Fruit fly (Drosophila melanogaster) whole organism, embryonic: ENCODE results near the gene pont.

Experiments used
- ATbp ChIP-seq: fragments of 200-800 bp; sonication (Bioruptor generic); optimal IDR thresholded peaks from 2 replicates; lab custom pipeline; 2017; ENCODE audit warnings: missing biosample characterization, mild to moderate bottlenecking, missing genetic modification characterization, missing genetic modification reagents
- Ada2b ChIP-seq: fragments of 200-800 bp; sonication (Bioruptor generic); IDR thresholded peaks from 2 replicates; pipeline ENCODE4 v1.3.6; 2022; ENCODE audit warnings: missing biosample characterization, missing genetic modification characterization
- B-H1 ChIP-seq: fragments of 200-800 bp; sonication (Bioruptor generic); IDR thresholded peaks from 3 replicates; pipeline ENCODE4 v1.3.6; 2022; ENCODE audit warnings: missing biosample characterization, missing genetic modification characterization
- BEAF-32 ChIP-seq: fragments of 200-800 bp; sonication (Bioruptor generic); optimal IDR thresholded peaks from 3 replicates; lab custom pipeline; 2017; ENCODE audit warnings: missing biosample characterization, missing genetic modification characterization, mild to moderate bottlenecking, moderate library complexity, missing genetic modification reagents
- CG10274 ChIP-seq: fragments of 200-800 bp; sonication (Bioruptor generic); optimal IDR thresholded peaks from 3 replicates; lab custom pipeline; 2017; ENCODE audit warnings: missing biosample characterization, mild to moderate bottlenecking, missing genetic modification characterization
- CG12219 ChIP-seq: fragments of 200-800 bp; sonication (Bioruptor generic); optimal IDR thresholded peaks from 3 replicates; lab custom pipeline; 2018; ENCODE audit warnings: missing biosample characterization, mild to moderate bottlenecking, missing genetic modification characterization
- CG12391 ChIP-seq: fragments of 200-800 bp; sonication (Bioruptor generic); optimal IDR thresholded peaks from 3 replicates; lab custom pipeline; 2018; ENCODE audit warnings: missing biosample characterization, mild to moderate bottlenecking, missing genetic modification characterization, moderate library complexity
- CG12769 ChIP-seq: fragments of 200-800 bp; sonication (Bioruptor generic); optimal IDR thresholded peaks from 2 replicates; lab custom pipeline; 2019; ENCODE audit warnings: missing biosample characterization, mild to moderate bottlenecking, missing genetic modification characterization, moderate library complexity
- CG13624 ChIP-seq: fragments of 200-800 bp; sonication (Bioruptor generic); optimal IDR thresholded peaks from 2 replicates; lab custom pipeline; 2016; ENCODE audit warnings: missing biosample characterization, missing genetic modification characterization
- CG1602 ChIP-seq: fragments of 200-800 bp; sonication (Bioruptor generic); optimal IDR thresholded peaks from 3 replicates; lab custom pipeline; 2016; ENCODE audit warnings: missing biosample characterization, missing genetic modification characterization
- CG1647 ChIP-seq: fragments of 200-800 bp; sonication (Bioruptor generic); optimal IDR thresholded peaks from 3 replicates; lab custom pipeline; 2016; ENCODE audit warnings: missing biosample characterization, missing genetic modification characterization
- CG17186 ChIP-seq: fragments of 200-800 bp; sonication (Bioruptor generic); optimal IDR thresholded peaks from 3 replicates; lab custom pipeline; 2017; ENCODE audit warnings: missing biosample characterization, missing genetic modification reagents, missing genetic modification characterization
- CG17802 ChIP-seq: fragments of 200-800 bp; sonication (Bioruptor generic); optimal IDR thresholded peaks from 2 replicates; lab custom pipeline; 2018; ENCODE audit warnings: missing biosample characterization, mild to moderate bottlenecking, missing genetic modification characterization, moderate library complexity
- CG18262 ChIP-seq: fragments of 200-800 bp; optimal IDR thresholded peaks from 3 replicates; lab custom pipeline; 2019; ENCODE audit warnings: missing biosample characterization, mild to moderate bottlenecking, missing genetic modification characterization, moderate library complexity
- CG18599 ChIP-seq: fragments of 200-800 bp; sonication (Bioruptor generic); optimal IDR thresholded peaks from 3 replicates; lab custom pipeline; 2017; ENCODE audit warnings: missing biosample characterization, missing genetic modification characterization, mild to moderate bottlenecking, moderate library complexity, missing genetic modification reagents
- CG2129 ChIP-seq: fragments of 200-800 bp; sonication (Bioruptor generic); IDR thresholded peaks from 2 replicates; pipeline ENCODE4 v1.3.6; 2022; ENCODE audit warnings: missing biosample characterization, missing genetic modification characterization; ENCODE audit not compliant: partially characterized antibody
- CG2712 ChIP-seq: fragments of 200-800 bp; optimal IDR thresholded peaks from 3 replicates; lab custom pipeline; 2019; ENCODE audit warnings: missing biosample characterization, mild to moderate bottlenecking, missing genetic modification characterization, moderate library complexity
- CG31441 ChIP-seq: fragments of 200-800 bp; sonication (Bioruptor generic); IDR thresholded peaks from 2 replicates; pipeline ENCODE4 v1.3.6; 2022; ENCODE audit warnings: missing biosample characterization, missing genetic modification characterization
- CG3163 ChIP-seq: fragments of 200-800 bp; sonication (Bioruptor generic); optimal IDR thresholded peaks from 3 replicates; lab custom pipeline; 2016; ENCODE audit warnings: missing biosample characterization, missing genetic modification characterization
- CG32772 ChIP-seq: fragments of 200-800 bp; sonication (Bioruptor generic); IDR thresholded peaks from 2 replicates; pipeline ENCODE4 v1.3.6; 2022; ENCODE audit warnings: missing biosample characterization, missing genetic modification characterization
- CG6765 ChIP-seq: fragments of 200-800 bp; sonication (Bioruptor generic); optimal IDR thresholded peaks from 3 replicates; lab custom pipeline; 2017; ENCODE audit warnings: missing biosample characterization, mild to moderate bottlenecking, missing genetic modification characterization
- CG6791 ChIP-seq: fragments of 200-800 bp; sonication (Bioruptor generic); IDR thresholded peaks from 3 replicates; pipeline ENCODE4 v1.3.6; 2022; ENCODE audit warnings: missing biosample characterization, missing genetic modification characterization; ENCODE audit not compliant: partially characterized antibody
- CG7745 ChIP-seq: fragments of 200-800 bp; sonication (Bioruptor generic); optimal IDR thresholded peaks from 2 replicates; lab custom pipeline; 2018; ENCODE audit warnings: missing biosample characterization, mild to moderate bottlenecking, missing genetic modification characterization, moderate library complexity
- CG7963 ChIP-seq: fragments of 200-800 bp; sonication (Bioruptor generic); IDR thresholded peaks from 3 replicates; pipeline ENCODE4 v1.3.6; 2022; ENCODE audit warnings: missing biosample characterization, missing genetic modification characterization; ENCODE audit not compliant: partially characterized antibody
- CG8944 ChIP-seq: fragments of 200-800 bp; sonication (Bioruptor generic); optimal IDR thresholded peaks from 3 replicates; lab custom pipeline; 2016; ENCODE audit warnings: missing biosample characterization, missing genetic modification characterization
- CG9876 ChIP-seq: fragments of 200-800 bp; sonication (Bioruptor generic); optimal IDR thresholded peaks from 2 replicates; lab custom pipeline; 2016; ENCODE audit warnings: missing biosample characterization, missing genetic modification characterization
- Fer3 ChIP-seq: fragments of 200-800 bp; sonication (Bioruptor generic); optimal IDR thresholded peaks from 2 replicates; lab custom pipeline; 2018; ENCODE audit warnings: missing biosample characterization, mild to moderate bottlenecking, missing genetic modification characterization, moderate library complexity
- Hmr ChIP-seq: fragments of 200-800 bp; sonication (Bioruptor generic); optimal IDR thresholded peaks from 3 replicates; lab custom pipeline; 2017; ENCODE audit warnings: mild to moderate bottlenecking, missing biosample characterization, missing genetic modification reagents, missing genetic modification characterization
- Hr78 ChIP-seq, 2 experiments: fragments of 200-800 bp in 1 of 2; fragments of >200 bp in 1 of 2; sonication (Bioruptor generic) in 1 of 2; optimal IDR thresholded peaks; 2 replicates each; lab custom pipeline; 2017 to 2019; ENCODE audit warnings: missing biosample characterization in 2 of 2, missing genetic modification characterization in 2 of 2, mild to moderate bottlenecking in 1 of 2, moderate library complexity in 1 of 2
- Med ChIP-seq: fragments of 200-800 bp; sonication (Bioruptor generic); peaks from one replicate; lab custom pipeline; 2016; ENCODE audit warnings: missing biosample characterization, missing genetic modification characterization, mild to moderate bottlenecking, inconsistent platforms, moderate library complexity
- Mrtf ChIP-seq: fragments of 200-800 bp; sonication (Bioruptor generic); IDR thresholded peaks from 3 replicates; pipeline ENCODE4 v1.3.6; 2022; ENCODE audit warnings: missing biosample characterization, missing genetic modification characterization
- NfI ChIP-seq: fragments of 200-800 bp; sonication (Bioruptor generic); optimal IDR thresholded peaks from 3 replicates; lab custom pipeline; 2018; ENCODE audit warnings: missing biosample characterization, mild to moderate bottlenecking, missing genetic modification characterization, moderate library complexity
- Spps ChIP-seq: fragments of 200-800 bp; sonication (Bioruptor generic); optimal IDR thresholded peaks from 2 replicates; lab custom pipeline; 2018; ENCODE audit warnings: missing biosample characterization, mild to moderate bottlenecking, missing genetic modification characterization
- TFAM ChIP-seq: fragments of 200-800 bp; sonication (Bioruptor generic); optimal IDR thresholded peaks from 2 replicates; lab custom pipeline; 2017; ENCODE audit warnings: missing biosample characterization, missing genetic modification characterization, inconsistent platforms
- Vsx1 ChIP-seq: fragments of 200-800 bp; sonication (Bioruptor generic); optimal IDR thresholded peaks from 2 replicates; lab custom pipeline; 2017; ENCODE audit warnings: missing biosample characterization, mild to moderate bottlenecking, missing genetic modification characterization, missing genetic modification reagents
- bcd ChIP-seq: fragments of 200-800 bp; sonication (Bioruptor generic); optimal IDR thresholded peaks from 2 replicates; lab custom pipeline; 2017; ENCODE audit warnings: missing biosample characterization, mild to moderate bottlenecking, missing genetic modification characterization
- bigmax ChIP-seq: fragments of 200-800 bp; sonication (Bioruptor generic); optimal IDR thresholded peaks from 2 replicates; lab custom pipeline; 2018; ENCODE audit warnings: missing biosample characterization, mild to moderate bottlenecking, missing genetic modification characterization
- croc ChIP-seq: fragments of 200-800 bp; sonication (Bioruptor generic); conservative IDR thresholded peaks from 3 replicates; pipeline ENCODE4 v1.3.6; 2022; ENCODE audit warnings: missing biosample characterization, missing genetic modification characterization
- danr ChIP-seq: fragments of 200-800 bp; sonication (Bioruptor generic); IDR thresholded peaks from 2 replicates; pipeline ENCODE4 v1.3.6; 2022; ENCODE audit warnings: missing biosample characterization, missing genetic modification characterization
- disco-r ChIP-seq: fragments of 200-800 bp; sonication (Bioruptor generic); optimal IDR thresholded peaks from 2 replicates; lab custom pipeline; 2016; ENCODE audit warnings: missing biosample characterization, missing genetic modification characterization
- emc ChIP-seq: fragments of 200-800 bp; sonication (Bioruptor generic); optimal IDR thresholded peaks from 2 replicates; lab custom pipeline; 2016; ENCODE audit warnings: missing biosample characterization, missing genetic modification characterization
- jigr1 ChIP-seq: fragments of 200-800 bp; sonication (Bioruptor generic); IDR thresholded peaks from 3 replicates; pipeline ENCODE4 v1.3.6; 2022; ENCODE audit warnings: missing biosample characterization, missing genetic modification characterization
- pan ChIP-seq, 4 experiments: fragments of >200 bp in 3 of 4; fragments of 200-800 bp in 1 of 4; sonication (Bioruptor generic) in 1 of 4; optimal IDR thresholded peaks in 3 of 4; IDR thresholded peaks in 1 of 4; 2 replicates each; pipeline versions ENCODE4 v1.3.6 to Lab custom; 2017 to 2022; ENCODE audit warnings: missing biosample characterization in 2 of 4, missing genetic modification characterization in 2 of 4, mixed read lengths in 1 of 4
- pnt ChIP-seq: fragments of 200-800 bp; sonication (Bioruptor generic); optimal IDR thresholded peaks from 3 replicates; lab custom pipeline; 2016; ENCODE audit warnings: missing biosample characterization, missing genetic modification characterization
- pros ChIP-seq: fragments of 200-800 bp; sonication (Bioruptor generic); optimal IDR thresholded peaks from 3 replicates; lab custom pipeline; 2019; ENCODE audit warnings: missing biosample characterization, mild to moderate bottlenecking, missing genetic modification characterization, moderate library complexity
- psq ChIP-seq: fragments of 200-800 bp; sonication (Bioruptor generic); optimal IDR thresholded peaks from 2 replicates; lab custom pipeline; 2017; ENCODE audit warnings: missing biosample characterization, missing genetic modification characterization
- trh ChIP-seq: fragments of 200-800 bp; sonication (Bioruptor generic); optimal IDR thresholded peaks from 2 replicates; lab custom pipeline; 2016; ENCODE audit warnings: missing biosample characterization, missing genetic modification characterization
- tup ChIP-seq: fragments of 200-800 bp; sonication (Bioruptor generic); optimal IDR thresholded peaks from 2 replicates; lab custom pipeline; 2016; ENCODE audit warnings: missing biosample characterization, mild to moderate bottlenecking, missing genetic modification characterization, moderate library complexity
- yki ChIP-seq: fragments of >200 bp; optimal IDR thresholded peaks from 3 replicates; lab custom pipeline; 2018

pont gene

dm6 chr3R:10268865-10269442 is 7.0 kb downstream of the pont start (continued):
- TF ChIP-seq TFAM (GFP tag; lab: Kevin White, UChicago) (peak; percentile 25), CG3163 (no peak), CG7745 (tag; lab: Kevin White, UChicago) (no peak), pan (optimal IDR thresholded peaks at IDR 0.05; lab: Kevin White, UChicago) (no peak), pan (GFP tag; optimal IDR thresholded peaks at IDR 0.05 in 1 of 2, IDR thresholded peaks at IDR 0.05 in 1 of 2) (peak in 1 of 2 experiments; percentile 83), Spps (tag; lab: Kevin White, UChicago) (no peak), CG12391 (tag; lab: Kevin White, UChicago) (peak; percentile 60), BEAF-32 (GFP tag; lab: Kevin White, UChicago) (no peak), Fer3 (tag; lab: Kevin White, UChicago) (peak; percentile 74), Hmr (GFP tag; lab: Kevin White, UChicago) (peak; percentile 59), jigr1 (GFP tag; lab: Robert Waterston, UW) (peak; percentile 46; the same call in 1 of the 3 replicates), bigmax (GFP tag; lab: Kevin White, UChicago) (no peak), tup (peak; percentile 24), CG17186 (GFP tag; lab: Kevin White, UChicago) (no peak), trh (GFP tag; lab: Kevin White, UChicago) (no peak), CG12219 (peak; percentile 29), yki (lab: Kevin White, UChicago) (no peak), CG9876 (GFP tag; lab: Kevin White, UChicago) (no peak), CG6791 (GFP tag; lab: Robert Waterston, UW) (no peak), Ada2b (GFP tag; lab: Robert Waterston, UW) (peak; percentile 77), Med (GFP tag; lab: Kevin White, UChicago) (peak; percentile 95), CG1647 (GFP tag; lab: Kevin White, UChicago) (peak; percentile 55), CG18599 (GFP tag; lab: Kevin White, UChicago) (peak; percentile 40), NfI (GFP tag; lab: Kevin White, UChicago) (peak; percentile 68), croc (GFP tag; lab: Robert Waterston, UW) (no peak; the same call in 2 of the 3 replicates), emc (GFP tag; lab: Kevin White, UChicago) (peak; percentile 34), CG31441 (GFP tag; lab: Robert Waterston, UW) (peak; percentile 11; the same call in 1 of the 2 replicates), pros (GFP tag; lab: Kevin White, UChicago) (no peak), CG18262 (tag; lab: Kevin White, UChicago) (no peak), CG17802 (tag; lab: Kevin White, UChicago) (peak; percentile 2), CG2712 (tag; lab: Kevin White, UChicago) (peak; percentile 72), disco-r (GFP tag; lab: Kevin White, UChicago) (no peak), Vsx1 (GFP tag; lab: Kevin White, UChicago) (no peak), psq (GFP tag; lab: Kevin White, UChicago) (no peak), CG1602 (peak; percentile 24), CG6765 (no peak), CG10274 (GFP tag; lab: Kevin White, UChicago) (peak; percentile 40), CG2129 (no peak), CG12769 (tag; lab: Kevin White, UChicago) (peak; percentile 63), bcd (GFP tag; lab: Kevin White, UChicago) (peak; percentile 59), Hr78 (GFP tag; optimal IDR thresholded peaks at IDR 0.05; lab: Kevin White, UChicago) (no peak), ATbp (peak; percentile 58), CG32772 (GFP tag; lab: Robert Waterston, UW) (peak; percentile 77), CG7963 (no peak), B-H1 (peak; percentile 70), CG8944 (GFP tag; lab: Kevin White, UChicago) (peak; percentile 52), danr (peak; percentile 37; the same call in 1 of the 2 replicates), Mrtf (GFP tag; lab: Robert Waterston, UW) (peak; percentile 46; the same call in 1 of the 3 replicates), CG13624 (GFP tag; lab: Kevin White, UChicago) (peak; percentile 6), pnt (GFP tag; lab: Kevin White, UChicago) (peak; percentile 45)
